Worm (Caenorhabditis elegans): ENCODE measurements around the gene T27E4.7.

Gene T27E4.7

ce11 chrV:9094976-9095375, 18.9 kb upstream of the T27E4.7 start:
- TF ChIP-seq flt-1 (GFP tag; IDR thresholded peaks at IDR 0.05) (no peak), pes-1 (GFP tag; IDR thresholded peaks at IDR 0.05) (no peak), scrt-1 (GFP tag; IDR thresholded peaks at IDR 0.05) (no peak), ama-1 (optimal IDR thresholded peaks at IDR 0.05) (no peak), hnd-1 (tag; optimal IDR thresholded peaks at IDR 0.05) (no peak), tbx-11 (GFP tag; IDR thresholded peaks at IDR 0.05) (no peak), ceh-36 (tag; optimal IDR thresholded peaks at IDR 0.05) (no peak)

- TF ChIP-seq ets-7 (tag; optimal IDR thresholded peaks at IDR 0.05), result no peak
- TF ChIP-seq sea-1 (GFP tag; conservative IDR thresholded peaks at IDR 0.05), result no peak
- TF ChIP-seq ceh-36 (tag; optimal IDR thresholded peaks at IDR 0.05), result no peak
- no peak for TF ChIP-seq flt-1 (GFP tag; IDR thresholded peaks at IDR 0.05)
- TF ChIP-seq aly-1 (tag; optimal IDR thresholded peaks at IDR 0.05), result no peak
- no peak for TF ChIP-seq scrt-1 (GFP tag; IDR thresholded peaks at IDR 0.05)
- TF ChIP-seq ceh-13 (GFP tag; optimal IDR thresholded peaks at IDR 0.05), result no peak
- no peak for TF ChIP-seq hnd-1 (tag; optimal IDR thresholded peaks at IDR 0.05)
- TF ChIP-seq tra-4 (tag; optimal IDR thresholded peaks at IDR 0.05), result no peak
- no peak for TF ChIP-seq B0310.2 (tag; optimal IDR thresholded peaks at IDR 0.05)
- no peak for TF ChIP-seq tbx-11 (GFP tag; IDR thresholded peaks at IDR 0.05)
- no peak for TF ChIP-seq hmbx-1 (tag; optimal IDR thresholded peaks at IDR 0.05)
- no peak for TF ChIP-seq tbx-37 (GFP tag; conservative IDR thresholded peaks at IDR 0.05)
- no peak for TF ChIP-seq ama-1 (optimal IDR thresholded peaks at IDR 0.05)
- TF ChIP-seq F13C5.2 (tag; optimal IDR thresholded peaks at IDR 0.05), result no peak
- TF ChIP-seq pes-1 (GFP tag; IDR thresholded peaks at IDR 0.05), result no peak
- TF ChIP-seq hmg-4 (GFP tag; optimal IDR thresholded peaks at IDR 0.05), result no peak
Observed at ce11 chrV:9094060-9094628, 18.0 kb upstream of the T27E4.7 start.

DNA sequence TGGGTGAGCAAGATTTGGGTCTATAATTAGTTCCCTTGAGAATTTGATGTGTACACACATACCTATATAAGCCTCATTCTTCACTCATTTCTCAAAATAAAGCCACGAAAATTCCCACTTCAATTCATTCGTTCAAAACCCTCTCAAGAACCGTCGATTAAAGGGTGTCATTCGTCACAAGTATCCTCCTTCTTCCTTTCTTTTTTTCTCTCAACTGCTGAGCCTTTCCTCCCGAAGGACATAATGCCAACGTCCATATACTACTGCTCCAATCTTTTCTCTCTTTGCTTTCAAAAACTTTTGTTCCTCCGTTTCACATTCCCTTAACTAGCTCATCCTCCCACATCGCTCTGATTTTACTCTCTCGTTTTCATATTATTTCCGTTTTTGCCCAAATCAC, 16.1 kb upstream of the T27E4.7 start, which contains the start of gene T27E4.1:
T27E4.1 (plus strand) TSS at position 137 of the 400 bp plus-strand sequence.
- no peak for TF ChIP-seq hnd-1 (tag; optimal IDR thresholded peaks at IDR 0.05)
- no peak for TF ChIP-seq scrt-1 (GFP tag; IDR thresholded peaks at IDR 0.05)
- TF ChIP-seq tra-4 (tag; optimal IDR thresholded peaks at IDR 0.05), result no peak
- no peak for TF ChIP-seq F13C5.2 (tag; optimal IDR thresholded peaks at IDR 0.05)
- TF ChIP-seq sea-1 (GFP tag; conservative IDR thresholded peaks at IDR 0.05), result no peak

ce11 chrV:9090824-9091798, 15.0 kb upstream of the T27E4.7 start:
- TF ChIP-seq hmg-4 (GFP tag; optimal IDR thresholded peaks at IDR 0.05) (peak; percentile 0), scrt-1 (GFP tag; IDR thresholded peaks at IDR 0.05) (peak; percentile 60; the same call in 1 of the 2 replicates), sea-1 (GFP tag; conservative IDR thresholded peaks at IDR 0.05) (0 out of 2 replicates have a peak, but pooled peaks have one; percentile 20)

DNA sequence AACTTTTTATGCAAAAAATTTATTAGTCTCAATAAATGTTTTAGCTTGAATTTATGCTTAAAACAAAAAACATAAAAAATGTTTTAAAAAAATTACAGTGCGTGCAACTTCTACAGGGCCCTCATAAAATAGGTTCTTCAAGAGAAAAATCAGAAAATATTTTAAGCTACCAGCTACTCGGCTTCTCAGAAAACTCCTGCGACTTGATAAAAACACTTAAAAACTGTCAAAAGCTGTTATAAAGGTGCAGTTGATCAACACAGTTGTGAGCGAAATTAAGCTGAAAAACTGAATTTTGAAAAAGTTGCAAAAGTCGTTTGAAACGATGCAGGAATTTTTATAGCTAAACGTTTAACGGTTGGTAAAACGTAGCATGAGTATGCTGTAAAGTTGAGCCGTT, 12.6 kb upstream of the T27E4.7 start:
- TF ChIP-seq aly-1 (tag; optimal IDR thresholded peaks at IDR 0.05) (no peak), ets-7 (tag; optimal IDR thresholded peaks at IDR 0.05) (no peak), pes-1 (GFP tag; IDR thresholded peaks at IDR 0.05) (0 out of 2 replicates have a peak, but pooled peaks have one; percentile 39), sea-1 (GFP tag; conservative IDR thresholded peaks at IDR 0.05) (peak; percentile 95), hnd-1 (tag; optimal IDR thresholded peaks at IDR 0.05) (peak; percentile 54), tbx-11 (GFP tag; IDR thresholded peaks at IDR 0.05) (peak; percentile 27; the same call in 1 of the 2 replicates), ama-1 (optimal IDR thresholded peaks at IDR 0.05) (peak; percentile 94), hmbx-1 (tag; optimal IDR thresholded peaks at IDR 0.05) (no peak)

DNA sequence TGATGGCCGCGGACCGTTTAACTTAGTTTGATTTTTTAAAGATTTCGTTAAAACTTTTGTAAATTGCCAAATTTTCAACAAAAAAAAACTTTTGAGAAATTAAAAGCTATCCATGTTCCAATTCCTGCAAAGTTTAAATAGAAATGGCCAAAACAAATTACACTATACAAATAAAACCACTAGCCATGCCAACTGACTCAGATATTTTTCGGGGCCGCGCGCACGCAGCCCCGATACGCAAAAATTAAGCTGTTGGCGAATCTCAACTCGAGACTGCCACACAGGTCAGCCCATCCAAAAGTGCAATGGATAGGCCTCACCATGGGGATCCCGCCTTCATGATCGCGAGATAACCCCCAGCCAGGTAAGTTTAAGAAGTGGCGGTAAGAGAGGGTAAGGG, 10.5 kb upstream of the T27E4.7 start:
- 0 out of 2 replicates have a peak, but pooled peaks have one; percentile 47 for TF ChIP-seq pes-1 (GFP tag; IDR thresholded peaks at IDR 0.05)
- 0 out of 2 replicates have a peak, but pooled peaks have one; percentile 60 for TF ChIP-seq sea-1 (GFP tag; conservative IDR thresholded peaks at IDR 0.05)

- TF ChIP-seq ama-1 (optimal IDR thresholded peaks at IDR 0.05) (no peak), F13C5.2 (tag; optimal IDR thresholded peaks at IDR 0.05) (no peak), ceh-36 (tag; optimal IDR thresholded peaks at IDR 0.05) (no peak), sea-1 (GFP tag; conservative IDR thresholded peaks at IDR 0.05) (no peak), tbx-37 (GFP tag; conservative IDR thresholded peaks at IDR 0.05) (no peak), aly-1 (tag; optimal IDR thresholded peaks at IDR 0.05) (no peak)
Observed at ce11 chrV:9085845-9086244, 9.7 kb upstream of the T27E4.7 start.

DNA sequence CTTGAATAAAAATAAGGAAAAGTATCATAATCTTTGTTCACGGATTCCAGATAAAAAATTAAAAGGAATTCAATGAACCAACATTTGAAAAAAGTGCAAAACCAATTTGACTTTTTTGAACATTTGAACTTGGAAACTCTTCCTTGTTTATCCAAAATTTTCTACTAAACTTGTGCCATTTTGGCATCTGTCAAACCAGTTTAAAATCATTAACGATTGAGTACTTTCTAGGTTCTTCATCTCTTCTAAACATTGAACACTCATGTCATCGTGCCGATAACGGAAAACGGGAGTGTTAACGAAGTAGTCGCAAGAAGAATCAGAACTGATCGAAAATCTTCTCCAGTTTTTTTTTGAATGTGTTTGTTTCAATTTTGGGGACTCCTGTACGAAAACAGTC, 8.1 kb upstream of the T27E4.7 start:
- TF ChIP-seq ama-1 (optimal IDR thresholded peaks at IDR 0.05), result no peak
- no peak for TF ChIP-seq ceh-13 (GFP tag; optimal IDR thresholded peaks at IDR 0.05)
- TF ChIP-seq tra-4 (tag; optimal IDR thresholded peaks at IDR 0.05), result no peak
- TF ChIP-seq hnd-1 (tag; optimal IDR thresholded peaks at IDR 0.05), result no peak
- no peak for TF ChIP-seq tbx-11 (GFP tag; IDR thresholded peaks at IDR 0.05)
- TF ChIP-seq B0310.2 (tag; optimal IDR thresholded peaks at IDR 0.05), result no peak
- no peak for TF ChIP-seq hmbx-1 (tag; optimal IDR thresholded peaks at IDR 0.05)
- no peak for TF ChIP-seq ceh-36 (tag; optimal IDR thresholded peaks at IDR 0.05)
- TF ChIP-seq sea-1 (GFP tag; conservative IDR thresholded peaks at IDR 0.05), result no peak
- TF ChIP-seq scrt-1 (GFP tag; IDR thresholded peaks at IDR 0.05), result no peak
